Worm (Caenorhabditis elegans): Measurements from ENCODE around the gene Y32B12A.5.

- no peak for TF ChIP-seq sptf-1 (tag; optimal IDR thresholded peaks at IDR 0.05)
- TF ChIP-seq ces-1 (GFP tag; optimal IDR thresholded peaks at IDR 0.05), result no peak
- no peak for TF ChIP-seq hlh-1 (tag; optimal IDR thresholded peaks at IDR 0.05)
- no peak for TF ChIP-seq nhr-12 (tag; optimal IDR thresholded peaks at IDR 0.05)
- TF ChIP-seq pha-4 (tag; optimal IDR thresholded peaks at IDR 0.05), result no peak
- no peak for TF ChIP-seq ceh-83 (GFP tag; optimal IDR thresholded peaks at IDR 0.05)
Measured at ce11 chrV:16459377-16459776, 28.0 kb downstream of the Y32B12A.5 start.

Measured in whole organism, mixed stage, embryonic.